Fruit fly (Drosophila melanogaster): ENCODE data around the gene CG31415.
A peak's percentile ranks its signal among the peaks of the same experiment; 100 is the strongest.

- TF ChIP-seq Snoo (tag; optimal IDR thresholded peaks at IDR 0.05) (peak; percentile 25), CG12605 (GFP tag; IDR thresholded peaks at IDR 0.05) (no peak), CG4496 (GFP tag; IDR thresholded peaks at IDR 0.05) (no peak)
These were observed 48.0 kb downstream of the CG31415 start, which contains the start of the genes CG12945 and CG8507 for dm6 chr3R:9791177-9791806.

All from whole organism, pupa.